Worm (Caenorhabditis elegans): Measurements from ENCODE around the gene srd-41.

The srd-41 gene

DNA sequence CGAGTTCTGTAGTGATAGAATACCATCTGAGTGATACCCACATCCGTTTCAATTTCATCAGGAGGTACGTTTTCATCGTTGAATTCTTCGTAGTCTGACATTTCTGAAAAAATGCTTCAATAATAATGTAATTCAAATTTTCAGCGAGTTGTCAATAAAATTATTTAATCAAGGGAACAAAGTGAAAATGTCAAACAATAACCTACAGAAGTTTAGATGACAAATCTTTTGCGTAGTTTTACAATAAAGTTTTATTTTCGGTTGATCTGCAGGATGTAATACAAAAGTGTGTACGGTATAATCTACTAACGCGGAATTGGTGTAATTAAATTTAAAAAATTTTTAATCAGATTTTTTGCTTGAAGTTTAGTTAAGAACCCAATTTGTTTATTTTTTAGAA is 38.3 kb upstream of the srd-41 start, which contains the start of gene C04B4.5:
Gene C04B4.5, minus strand, starts transcription at position 101 of the 400 bp plus-strand sequence.
- TF ChIP-seq egl-27 (tag; optimal IDR thresholded peaks at IDR 0.05): no peak
- TF ChIP-seq F37D6.2 (tag; optimal IDR thresholded peaks at IDR 0.05): no peak
- TF ChIP-seq mep-1 (tag; optimal IDR thresholded peaks at IDR 0.05): no peak
- no peak for TF ChIP-seq madf-9 (GFP tag; conservative IDR thresholded peaks at IDR 0.05)
- no peak for TF ChIP-seq D1046.2 (GFP tag; IDR thresholded peaks at IDR 0.05)
- no peak for TF ChIP-seq dmd-8 (GFP tag; IDR thresholded peaks at IDR 0.05)
- TF ChIP-seq sdz-12 (GFP tag; optimal IDR thresholded peaks at IDR 0.05): no peak
- no peak for TF ChIP-seq php-3 (GFP tag; IDR thresholded peaks at IDR 0.05)
- no peak for TF ChIP-seq nhr-10 (tag; optimal IDR thresholded peaks at IDR 0.05)
- no peak for TF ChIP-seq cey-2 (tag; optimal IDR thresholded peaks at IDR 0.05; ENCODE audit: borderline replicate concordance, insufficient read depth)
- TF ChIP-seq spr-3 (GFP tag; optimal IDR thresholded peaks at IDR 0.05): no peak
- no peak for TF ChIP-seq jun-1 (tag; optimal IDR thresholded peaks at IDR 0.05)
- TF ChIP-seq mes-2 (tag; optimal IDR thresholded peaks at IDR 0.05; ENCODE audit: poor library complexity, severe bottlenecking): no peak
- no peak for TF ChIP-seq nhr-48 (tag; optimal IDR thresholded peaks at IDR 0.05)

DNA sequence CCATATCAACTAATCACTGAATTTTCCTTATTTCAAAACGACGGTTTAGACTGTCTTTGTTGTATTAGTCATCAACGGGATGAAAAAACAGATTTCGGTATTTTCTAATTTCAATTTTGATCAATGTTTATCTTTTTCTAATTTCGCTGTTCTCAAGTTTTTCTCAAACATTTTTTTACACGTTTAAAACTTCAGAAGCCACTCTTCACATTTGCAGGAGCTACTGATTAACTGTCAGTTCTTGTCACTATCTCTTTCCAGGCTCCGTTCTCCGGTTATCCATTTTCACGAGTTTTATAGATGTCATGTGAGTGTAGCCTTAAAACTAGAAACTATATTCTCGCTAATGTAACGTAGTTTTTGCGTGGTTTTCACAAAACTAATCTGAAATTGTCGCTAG is 36.0 kb upstream of the srd-41 start, which contains the start of gene C04B4.4:
Gene C04B4.4, plus strand, starts transcription at position 301 of the 400 bp plus-strand sequence.
- TF ChIP-seq ceh-44 (GFP tag; IDR thresholded peaks at IDR 0.05) (no peak), pqm-1 (tag; optimal IDR thresholded peaks at IDR 0.05) (no peak), dmd-8 (GFP tag; IDR thresholded peaks at IDR 0.05) (no peak)

DNA sequence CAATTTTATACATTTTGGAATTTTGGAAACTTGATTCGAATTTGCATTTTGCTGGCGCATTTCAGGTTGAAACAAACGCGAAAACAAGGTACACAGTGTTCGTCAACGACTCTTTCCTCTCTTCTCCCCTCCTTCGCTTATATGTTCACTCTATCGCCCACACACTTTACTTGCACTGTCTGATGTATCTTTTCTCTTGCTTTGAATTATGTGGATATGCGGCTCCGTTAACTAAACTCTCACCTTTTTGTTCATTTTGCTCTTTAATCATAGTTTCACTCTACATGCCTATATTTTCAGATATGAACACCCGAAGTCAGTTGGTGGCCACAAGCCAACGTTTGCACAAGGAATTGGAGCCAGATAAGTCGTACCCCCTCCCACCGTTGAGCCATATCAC is 32.3 kb upstream of the srd-41 start, which contains the start of gene W06D11.1:
Gene W06D11.1, plus strand, starts transcription at position 301 of the 400 bp plus-strand sequence.
- peak in 1 of 2 experiments; percentile 61 for TF ChIP-seq unc-62 (GFP tag; optimal IDR thresholded peaks at IDR 0.05 in 1 of 2)
- no peak for TF ChIP-seq unc-62 (tag; optimal IDR thresholded peaks at IDR 0.05)
- no peak for TF ChIP-seq daf-8 (GFP tag; IDR thresholded peaks at IDR 0.05)

DNA sequence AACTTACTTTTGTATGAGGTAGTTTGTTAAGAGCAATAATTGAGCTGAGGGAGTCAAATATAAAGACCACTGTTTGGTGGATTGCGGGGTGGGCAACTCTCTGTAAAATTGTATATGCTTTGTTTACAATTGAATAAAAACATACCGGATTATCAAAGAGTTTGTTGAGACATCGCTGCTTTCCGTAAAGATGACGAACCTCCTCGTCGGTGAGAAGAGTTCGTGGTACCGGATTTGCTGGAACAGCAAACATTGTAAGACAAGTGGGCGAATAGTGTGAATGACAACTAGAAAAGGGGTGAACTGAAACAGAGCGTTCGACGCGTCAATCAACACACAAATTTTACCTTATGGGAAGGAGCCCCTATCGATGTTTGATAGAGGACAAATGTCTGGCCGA is 30.1 kb upstream of the srd-41 start, which contains the start of gene W06D11.2:
Gene W06D11.2, minus strand, starts transcription at position 339 of the 400 bp plus-strand sequence.
- TF ChIP-seq unc-62 (GFP tag; optimal IDR thresholded peaks at IDR 0.05 in 1 of 2) (peak in 1 of 2 experiments; percentile 96), unc-62 (tag; optimal IDR thresholded peaks at IDR 0.05) (no peak), lin-13 (GFP tag; optimal IDR thresholded peaks at IDR 0.05) (no peak)

DNA sequence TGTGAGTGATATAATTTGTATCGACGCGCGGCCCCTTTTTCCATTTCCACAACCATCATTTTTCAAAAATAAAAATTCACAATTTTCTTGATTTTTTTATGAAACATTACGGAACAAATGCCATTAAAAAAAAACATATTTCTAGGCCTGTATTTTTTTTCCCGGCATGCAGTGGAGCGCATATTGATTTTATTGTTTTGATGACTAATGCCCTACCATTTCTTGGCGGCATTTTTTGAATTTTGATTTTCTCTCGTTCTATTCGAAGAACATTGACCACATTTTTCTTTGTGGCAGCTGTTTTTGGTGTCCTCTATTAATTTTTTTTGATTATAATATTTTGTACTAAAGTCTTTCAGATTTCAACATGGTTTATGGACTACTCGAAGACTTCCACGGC is 28.2 kb upstream of the srd-41 start, which contains the start of gene W06D11.3:
Gene W06D11.3, plus strand, starts transcription at position 360 of the 400 bp plus-strand sequence.
- TF ChIP-seq zip-11 (GFP tag; IDR thresholded peaks at IDR 0.05): no peak

DNA sequence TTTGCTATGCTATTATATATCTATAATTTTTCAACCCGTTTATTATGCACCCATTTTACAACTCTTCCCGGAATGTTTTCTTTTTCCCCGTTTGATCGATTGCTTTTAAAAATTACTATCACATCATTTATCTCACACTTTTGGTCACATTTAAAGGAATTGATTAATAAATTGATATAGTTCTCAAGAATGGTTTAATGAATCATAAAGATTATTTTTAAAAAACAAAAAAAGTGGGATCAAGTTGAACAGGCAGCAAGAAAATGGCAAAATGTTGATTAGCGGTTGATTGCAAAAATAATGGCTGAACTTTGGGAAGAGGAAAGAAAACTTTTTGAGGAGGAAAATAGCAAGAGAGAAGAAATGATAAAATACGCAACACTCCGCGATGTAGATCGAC is 26.7 kb upstream of the srd-41 start, which contains the start of gene W06D11.5:
Gene W06D11.5, plus strand, starts transcription at position 301 of the 400 bp plus-strand sequence.
- TF ChIP-seq vab-7 (GFP tag; IDR thresholded peaks at IDR 0.05) (no peak), ces-1 (GFP tag; optimal IDR thresholded peaks at IDR 0.05) (no peak), nhr-6 (tag; optimal IDR thresholded peaks at IDR 0.05) (no peak), ztf-11 (tag; optimal IDR thresholded peaks at IDR 0.05) (no peak), ztf-7 (tag; optimal IDR thresholded peaks at IDR 0.05) (no peak), duxl-1 (tag; optimal IDR thresholded peaks at IDR 0.05; ENCODE audit: poor library complexity) (no peak), php-3 (GFP tag; IDR thresholded peaks at IDR 0.05) (no peak), nhr-48 (tag; optimal IDR thresholded peaks at IDR 0.05) (no peak), T20F7.1 (GFP tag; optimal IDR thresholded peaks at IDR 0.05) (no peak), gei-8 (GFP tag; optimal IDR thresholded peaks at IDR 0.05) (no peak), ceh-62 (tag; optimal IDR thresholded peaks at IDR 0.05) (no peak), spr-3 (GFP tag; optimal IDR thresholded peaks at IDR 0.05) (no peak), egl-27 (tag; optimal IDR thresholded peaks at IDR 0.05) (no peak), sdz-12 (GFP tag; optimal IDR thresholded peaks at IDR 0.05) (no peak), nhr-42 (GFP tag; IDR thresholded peaks at IDR 0.05) (no peak), lin-29 (GFP tag; IDR thresholded peaks at IDR 0.05) (no peak), egl-43 (GFP tag; IDR thresholded peaks at IDR 0.05) (no peak)

Data from whole organism, L4 larva.